Worm (Caenorhabditis elegans) whole organism, L2 larva: Measurements from ENCODE around the gene B0432.11.
"Not testable (repeated sequence)": the region's sequence is repeated elsewhere in the genome, so short reads cannot be mapped to it uniquely, and the experiment has no call there.

ENCODE experiments used
- F13H6.1 ChIP-seq: sonication (generic microtip); optimal IDR thresholded peaks from 2 replicates; lab custom pipeline; 2016; ENCODE audit warnings: missing genetic modification characterization, missing compliant biosample characterization
- R02D3.7 ChIP-seq: fragments of 150-350 bp; optimal IDR thresholded peaks from 2 replicates; lab custom pipeline; 2014; ENCODE audit warnings: missing biosample characterization, missing genetic modification characterization
- blmp-1 ChIP-seq: sonication (generic microtip); optimal IDR thresholded peaks from 2 replicates; lab custom pipeline; 2017; ENCODE audit warnings: missing genetic modification characterization, mild to moderate bottlenecking, missing compliant biosample characterization, antibody characterized with exemption, moderate library complexity; ENCODE audit not compliant: insufficient read depth
- ceh-82 ChIP-seq: fragments of 150-350 bp; optimal IDR thresholded peaks from 2 replicates; lab custom pipeline; 2014; ENCODE audit warnings: missing biosample characterization, missing genetic modification characterization
- elt-1 ChIP-seq: fragments of 150-350 bp; optimal IDR thresholded peaks from 2 replicates; lab custom pipeline; 2014; ENCODE audit warnings: missing biosample characterization, missing genetic modification characterization
- mdl-1 ChIP-seq, 2 experiments: fragments of 150-350 bp in 1 of 2; sonication (generic microtip) in 1 of 2; optimal IDR thresholded peaks; 2 replicates each; lab custom pipeline; 2017; ENCODE audit warnings: missing biosample characterization in 2 of 2, missing genetic modification characterization in 2 of 2
- nhr-11 ChIP-seq: fragments of 150-350 bp; optimal IDR thresholded peaks from 2 replicates; lab custom pipeline; 2014; ENCODE audit warnings: missing biosample characterization, missing genetic modification characterization
- nhr-237 ChIP-seq: fragments of 150-350 bp; optimal IDR thresholded peaks from 2 replicates; lab custom pipeline; 2014; ENCODE audit warnings: missing biosample characterization, missing genetic modification characterization
- nhr-25 ChIP-seq: fragments of 150-350 bp; sonication (generic microtip); optimal IDR thresholded peaks from 3 replicates; lab custom pipeline; 2014; ENCODE audit warnings: missing biosample characterization, missing genetic modification characterization
- nhr-77 ChIP-seq: fragments of 150-350 bp; optimal IDR thresholded peaks from 2 replicates; lab custom pipeline; 2014; ENCODE audit warnings: missing biosample characterization, missing genetic modification characterization
- skn-1 ChIP-seq: sonication (generic microtip); optimal IDR thresholded peaks from 2 replicates; lab custom pipeline; 2017; ENCODE audit warnings: missing biosample characterization, missing genetic modification characterization
- ztf-4 ChIP-seq: fragments of 150-350 bp; optimal IDR thresholded peaks from 2 replicates; lab custom pipeline; 2014; ENCODE audit warnings: missing biosample characterization, missing genetic modification characterization

- TF ChIP-seq blmp-1 (tag; lab: Kevin White, UChicago); R02D3.7 (tag; lab: Kevin White, UChicago); mdl-1 (tag; optimal IDR thresholded peaks at IDR 0.05; lab: Kevin White, UChicago); ztf-4 (tag; lab: Kevin White, UChicago); elt-1; nhr-11 (tag; lab: Kevin White, UChicago); nhr-77 (tag; lab: Kevin White, UChicago); nhr-25 (tag; lab: Kevin White, UChicago); ceh-82 (tag; lab: Kevin White, UChicago); nhr-237 (tag; lab: Kevin White, UChicago); skn-1 (tag; lab: Kevin White, UChicago); F13H6.1: not testable (repeated sequence)
These were observed 17.6 kb upstream of the B0432.11 start, which contains the start of gene mps-2 for ce11 chrII:312110-312509.
